Fruit fly (Drosophila melanogaster): ENCODE data around the gene Hrb27C.

Hrb27C gene

DNA sequence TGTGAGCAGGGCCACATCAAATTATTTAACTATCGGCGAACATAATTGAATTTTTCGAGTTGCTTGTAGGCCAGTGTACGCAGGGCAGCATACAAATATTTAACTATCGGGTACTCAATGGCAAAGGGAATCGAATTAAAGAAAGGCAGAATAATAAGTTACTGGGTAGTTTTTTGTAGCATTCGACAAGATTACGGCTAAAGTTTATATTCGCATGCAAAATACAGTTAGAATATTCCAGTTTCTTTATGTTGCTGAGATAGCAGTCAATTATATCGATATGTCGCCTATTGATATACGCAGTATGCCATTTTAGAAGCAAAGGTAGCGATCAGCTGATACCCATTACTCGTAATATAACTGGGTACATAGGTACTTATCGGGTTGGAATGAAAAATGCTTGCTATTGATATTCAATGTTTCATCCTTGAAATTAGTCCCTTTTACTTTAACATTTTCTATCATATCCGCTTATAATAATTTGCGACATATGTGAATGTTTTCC, 47.6 kb downstream of the Hrb27C start (continued):
- TF ChIP-seq Smox (GFP tag; optimal IDR thresholded peaks at IDR 0.05): peak; percentile 55
- TF ChIP-seq CG10631 (GFP tag; optimal IDR thresholded peaks at IDR 0.05): peak; percentile 29
- TF ChIP-seq CG6792 (GFP tag; optimal IDR thresholded peaks at IDR 0.05): peak; percentile 38
- TF ChIP-seq CG8319 (GFP tag; optimal IDR thresholded peaks at IDR 0.05): no peak
- TF ChIP-seq CG10669 (GFP tag; optimal IDR thresholded peaks at IDR 0.05): no peak
- TF ChIP-seq topi (GFP tag; optimal IDR thresholded peaks at IDR 0.05): peak; percentile 69
- peak; percentile 51 for TF ChIP-seq cyc (GFP tag; optimal IDR thresholded peaks at IDR 0.05)
- TF ChIP-seq CG7368 (GFP tag; optimal IDR thresholded peaks at IDR 0.05): no peak

dm6 chr2L:6970813-6971212, 50.3 kb downstream of the Hrb27C start:
- TF ChIP-seq CG6854 (GFP tag; optimal IDR thresholded peaks at IDR 0.05) (no peak), pdm3 (GFP tag; optimal IDR thresholded peaks at IDR 0.05) (no peak), dsx (GFP tag; optimal IDR thresholded peaks at IDR 0.05; ENCODE audit: poor library complexity, severe bottlenecking) (no peak), Sox14 (GFP tag; optimal IDR thresholded peaks at IDR 0.05) (no peak), CG8632 (GFP tag; optimal IDR thresholded peaks at IDR 0.05) (no peak), CG10669 (GFP tag; optimal IDR thresholded peaks at IDR 0.05) (no peak), CG6163 (GFP tag; IDR thresholded peaks at IDR 0.05) (no peak), CG31627 (GFP tag; optimal IDR thresholded peaks at IDR 0.05) (no peak), CG4318 (GFP tag; optimal IDR thresholded peaks at IDR 0.05) (no peak), net (GFP tag; optimal IDR thresholded peaks at IDR 0.05) (no peak)

DNA sequence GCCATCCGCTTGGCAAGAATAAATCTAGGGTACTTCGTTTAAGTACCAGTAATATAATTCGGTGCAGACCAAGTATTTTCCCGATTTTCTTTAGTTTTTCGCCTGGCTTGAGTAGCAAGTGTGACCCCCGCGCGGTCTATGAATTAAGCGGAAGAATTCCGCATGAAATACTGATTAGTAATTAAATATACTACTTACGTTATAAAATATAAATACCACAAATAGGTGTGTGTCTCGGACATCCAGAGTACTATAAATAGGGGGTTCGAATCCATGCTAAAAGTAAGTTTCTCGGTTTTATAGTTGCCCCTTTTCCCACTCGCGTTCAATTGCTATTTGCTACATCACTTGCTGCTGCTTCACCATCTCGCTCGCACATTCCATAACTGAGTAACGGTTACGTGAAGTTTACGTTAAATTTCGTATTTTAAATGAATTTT, 51.1 kb downstream of the Hrb27C start, which contains the start of gene snRNP-U1-70K:
TSS of gene snRNP-U1-70K (minus strand) at position 141 of the 440 bp plus-strand sequence.
- TF ChIP-seq CG6276 (GFP tag; optimal IDR thresholded peaks at IDR 0.05) (no peak), CG4318 (GFP tag; optimal IDR thresholded peaks at IDR 0.05) (no peak), CG8632 (GFP tag; optimal IDR thresholded peaks at IDR 0.05) (no peak), eg (GFP tag; IDR thresholded peaks at IDR 0.05) (no peak), Hr39 (GFP tag; optimal IDR thresholded peaks at IDR 0.05) (no peak), dsx (GFP tag; optimal IDR thresholded peaks at IDR 0.05; ENCODE audit: poor library complexity, severe bottlenecking) (no peak), ss (GFP tag; optimal IDR thresholded peaks at IDR 0.05) (no peak), Ets21C (GFP tag; optimal IDR thresholded peaks at IDR 0.05) (no peak), Smox (GFP tag; optimal IDR thresholded peaks at IDR 0.05) (no peak), OdsH (GFP tag; optimal IDR thresholded peaks at IDR 0.05) (no peak), Gug (GFP tag; IDR thresholded peaks at IDR 0.05) (no peak), Sox14 (GFP tag; optimal IDR thresholded peaks at IDR 0.05) (no peak), Lpt (GFP tag; optimal IDR thresholded peaks at IDR 0.05) (no peak), CG6163 (GFP tag; IDR thresholded peaks at IDR 0.05) (no peak), CG6808 (GFP tag; optimal IDR thresholded peaks at IDR 0.05) (no peak), achi (GFP tag; optimal IDR thresholded peaks at IDR 0.05) (no peak), CG9139 (GFP tag; optimal IDR thresholded peaks at IDR 0.05) (no peak), CG8319 (GFP tag; optimal IDR thresholded peaks at IDR 0.05) (no peak)
